ENCODE assay signal across 1 fruit fly cellular context in the genomic region with DNA sequence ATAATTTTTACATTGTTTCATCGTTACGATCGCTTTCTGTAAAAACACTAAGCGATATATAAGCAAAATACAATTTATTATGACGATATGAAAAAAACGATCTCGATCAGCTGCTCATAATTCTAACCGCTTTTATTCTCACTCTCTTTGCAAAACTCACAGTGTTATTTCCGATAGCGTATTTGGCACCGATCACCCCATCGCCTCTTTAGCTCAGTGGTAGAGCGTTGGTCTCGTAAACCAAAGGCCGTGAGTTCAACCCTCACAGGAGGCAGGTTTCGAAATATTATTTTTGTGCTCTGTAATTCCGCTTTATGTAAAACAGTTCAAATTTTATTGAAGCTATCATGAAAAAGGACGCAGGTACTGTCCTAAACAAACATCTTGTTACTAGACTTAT.
A peak's percentile ranks its signal among the peaks of the same experiment; 100 is the strongest.
TF ChIP-seq lines count a peak whose summit lies in the region.

No protein-coding gene starts in this region.

TF ChIP-seq in whole organism, embryonic, 481 proteins besides CTCF, POLR2A, EP300 and RAD21 (continued from another document):
- TF ChIP-seq mld (GFP tag; IDR thresholded peaks at IDR 0.05; lab: Robert Waterston, UW; ENCODE audit: partially characterized antibody) (peak; percentile 81), ato (GFP tag; IDR thresholded peaks at IDR 0.05; lab: Robert Waterston, UW; ENCODE audit: partially characterized antibody) (peak; percentile 48)
TF ChIP-seq in whole organism, embryonic: peak in this region for 24.
